Worm (Caenorhabditis elegans) whole organism, mixed stage, embryonic: ENCODE results near the gene catp-7.

Experiments used
- ces-1 ChIP-seq: fragments of 150-350 bp; optimal IDR thresholded peaks from 2 replicates; lab custom pipeline; 2014; ENCODE audit warnings: missing biosample characterization, missing genetic modification reagents, missing genetic modification characterization
- unc-39 ChIP-seq: fragments of 150-350 bp; optimal IDR thresholded peaks from 2 replicates; lab custom pipeline; 2014; ENCODE audit warnings: missing biosample characterization, missing genetic modification characterization

- TF ChIP-seq ces-1 = no peak
- no peak for TF ChIP-seq unc-39 (tag; lab: Kevin White, UChicago)
Measured at ce11 chrIV:8625730-8626129, 39.9 kb downstream of the catp-7 start.
